Worm (Caenorhabditis elegans) whole organism, mixed stage, embryonic: ENCODE measurements around the gene T07F12.2.

ENCODE experiments used
- ces-1 ChIP-seq: fragments of 150-350 bp; optimal IDR thresholded peaks from 2 replicates; lab custom pipeline; 2014; ENCODE audit warnings: missing biosample characterization, missing genetic modification reagents, missing genetic modification characterization
- elt-3 ChIP-seq: fragments of 150-350 bp; optimal IDR thresholded peaks from 2 replicates; lab custom pipeline; 2014; ENCODE audit warnings: missing biosample characterization, missing genetic modification characterization
- lin-32 ChIP-seq: fragments of 200-800 bp; sonication (Bioruptor generic); optimal IDR thresholded peaks from 2 replicates; lab custom pipeline; 2018; ENCODE audit warnings: mild to moderate bottlenecking, missing genetic modification characterization, missing compliant biosample characterization
- mep-1 ChIP-seq: fragments of 150-350 bp; optimal IDR thresholded peaks from 2 replicates; lab custom pipeline; 2017; ENCODE audit warnings: missing biosample characterization, missing genetic modification reagents, missing genetic modification characterization, inconsistent platforms
- mls-2 ChIP-seq: sonication (generic microtip); optimal IDR thresholded peaks from 2 replicates; lab custom pipeline; 2016; ENCODE audit warnings: mild to moderate bottlenecking, missing genetic modification characterization, moderate library complexity, missing compliant biosample characterization
- nhr-76 ChIP-seq: sonication (generic microtip); optimal IDR thresholded peaks from 2 replicates; lab custom pipeline; 2017; ENCODE audit warnings: missing biosample characterization, missing genetic modification characterization
- sptf-1 ChIP-seq: sonication (generic microtip); optimal IDR thresholded peaks from 2 replicates; lab custom pipeline; 2017; ENCODE audit warnings: mild to moderate bottlenecking, missing genetic modification characterization, moderate library complexity, missing compliant biosample characterization
- ztf-11 ChIP-seq: fragments of 150-350 bp; optimal IDR thresholded peaks from 2 replicates; lab custom pipeline; 2014; ENCODE audit warnings: missing biosample characterization, missing genetic modification characterization

DNA sequence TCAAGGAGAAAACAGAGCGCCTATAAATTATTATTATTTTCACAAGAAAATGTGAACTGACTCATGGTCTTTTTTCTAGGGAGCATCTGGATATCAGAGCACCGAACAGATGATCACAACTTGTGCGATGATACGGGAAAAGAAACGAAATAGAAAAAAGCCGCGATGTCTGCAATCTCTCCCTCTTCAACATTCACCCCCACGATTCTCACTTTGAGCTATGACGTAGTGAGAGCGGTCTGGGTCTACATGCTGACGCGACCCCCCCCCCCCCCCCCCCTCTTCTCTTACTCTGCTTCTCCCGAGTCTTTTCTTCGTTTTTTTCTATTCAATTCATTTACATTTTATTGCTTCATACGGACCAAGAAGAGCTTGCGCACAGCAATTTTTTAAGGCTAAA, 9.6 kb downstream of the T07F12.2 start:
- TF ChIP-seq mls-2 (tag; lab: Kevin White, UChicago) (no peak), ces-1 (GFP tag; lab: Kevin White, UChicago) (peak; percentile 9), sptf-1 (no peak), elt-3 (no peak), nhr-76 (tag; lab: Kevin White, UChicago) (no peak), ztf-11 (no peak), lin-32 (no peak), mep-1 (tag; lab: Kevin White, UChicago) (no peak)
